Fruit fly (Drosophila melanogaster) whole organism, wandering third instar larva: ENCODE measurements around the gene Him.

Source experiments
- Dfd ChIP-seq: fragments of >200 bp; optimal IDR thresholded peaks from 2 replicates; lab custom pipeline; 2017; ENCODE audit warnings: missing biosample characterization, missing genetic modification characterization
- Hr78 ChIP-seq: fragments of >200 bp; optimal IDR thresholded peaks from 2 replicates; lab custom pipeline; 2017; ENCODE audit warnings: missing biosample characterization, missing genetic modification characterization
- Myc ChIP-seq: fragments of >200 bp; optimal IDR thresholded peaks from 2 replicates; lab custom pipeline; 2017
- N ChIP-seq: fragments of >200 bp; optimal IDR thresholded peaks from 2 replicates; lab custom pipeline; 2018; ENCODE audit warnings: missing biosample characterization, missing external identifiers, missing genetic modification characterization
- Sp1 ChIP-seq: fragments of 200-800 bp; sonication (Bioruptor generic); optimal IDR thresholded peaks from 3 replicates; lab custom pipeline; 2019; ENCODE audit warnings: missing biosample characterization, mild to moderate bottlenecking, missing genetic modification characterization, moderate library complexity
- dmrt93B ChIP-seq: fragments of 200-800 bp; sonication (Bioruptor generic); optimal IDR thresholded peaks from 2 replicates; lab custom pipeline; 2018; ENCODE audit warnings: missing biosample characterization, mild to moderate bottlenecking, missing genetic modification characterization
- pan ChIP-seq: fragments of >200 bp; optimal IDR thresholded peaks from 2 replicates; lab custom pipeline; 2017
- psq ChIP-seq: fragments of 200-800 bp; sonication (Bioruptor generic); optimal IDR thresholded peaks from 3 replicates; lab custom pipeline; 2017; ENCODE audit warnings: missing biosample characterization, mild to moderate bottlenecking, missing genetic modification characterization, moderate library complexity
- rgr ChIP-seq: fragments of 200-800 bp; sonication (Bioruptor generic); optimal IDR thresholded peaks from 3 replicates; lab custom pipeline; 2016; ENCODE audit warnings: missing biosample characterization, mild to moderate bottlenecking, missing genetic modification characterization
- tai ChIP-seq: sonication (Bioruptor generic); optimal IDR thresholded peaks from 2 replicates; lab custom pipeline; 2016; ENCODE audit warnings: missing biosample characterization, missing genetic modification characterization
- usp ChIP-seq: fragments of >200 bp; optimal IDR thresholded peaks from 2 replicates; lab custom pipeline; 2017; ENCODE audit warnings: missing biosample characterization, missing genetic modification characterization
- woc ChIP-seq: sonication (Bioruptor generic); optimal IDR thresholded peaks from 2 replicates; lab custom pipeline; 2016; ENCODE audit warnings: missing biosample characterization, mild to moderate bottlenecking, missing genetic modification characterization

DNA sequence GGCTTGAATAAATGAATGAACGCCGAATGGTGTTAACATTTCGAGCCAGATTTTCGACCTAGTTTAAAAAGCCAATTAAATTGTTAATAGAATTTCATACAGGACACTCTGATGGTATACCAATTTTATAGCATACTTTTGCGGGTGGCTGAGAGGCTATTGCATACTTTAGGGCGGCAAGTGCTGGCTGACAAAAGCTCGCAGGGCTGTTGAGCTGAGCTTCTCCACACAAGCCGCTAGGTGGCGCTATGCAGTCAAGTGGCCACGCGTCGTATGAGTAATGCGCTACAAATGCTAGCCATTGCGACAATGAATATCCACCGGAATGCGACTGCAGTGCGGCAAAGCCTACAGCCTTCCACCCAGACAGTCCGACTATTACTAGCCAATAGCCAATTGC lies 30.1 kb downstream of the Him start:
- TF ChIP-seq Dfd (GFP tag; lab: Kevin White, UChicago) (no peak), Hr78 (GFP tag; lab: Kevin White, UChicago) (no peak), psq (no peak), pan (lab: Kevin White, UChicago) (no peak), rgr (no peak), usp (GFP tag; lab: Kevin White, UChicago) (no peak), tai (GFP tag; lab: Kevin White, UChicago) (no peak), N (GFP tag; lab: Kevin White, UChicago) (peak; percentile 3), dmrt93B (GFP tag; lab: Kevin White, UChicago) (no peak), Sp1 (GFP tag; lab: Kevin White, UChicago) (no peak), Myc (lab: Kevin White, UChicago) (peak; percentile 83), woc (GFP tag; lab: Kevin White, UChicago) (no peak)
